Worm (Caenorhabditis elegans) whole organism, young adult: Measurements from ENCODE around the gene dot-1.3.

Experiments
- B0019.2 ChIP-seq: fragments of 200-800 bp; sonication (Bioruptor generic); conservative IDR thresholded peaks from 2 replicates; pipeline ENCODE4 v1.3.6; 2022; ENCODE audit warnings: missing genetic modification reagents, missing genetic modification characterization, missing compliant biosample characterization
- B0261.1 ChIP-seq: sonication (generic microtip); optimal IDR thresholded peaks from 2 replicates; lab custom pipeline; 2016; ENCODE audit warnings: mild to moderate bottlenecking, missing genetic modification characterization, moderate library complexity, missing compliant biosample characterization
- C06A6.2 ChIP-seq: fragments of 200-800 bp; sonication (Bioruptor generic); conservative IDR thresholded peaks from 2 replicates; pipeline ENCODE4 v1.3.6; 2022; ENCODE audit warnings: missing genetic modification characterization, missing compliant biosample characterization
- D2030.7 ChIP-seq: fragments of 200-800 bp; sonication (Bioruptor generic); IDR thresholded peaks from 2 replicates; pipeline ENCODE4 v1.3.6; 2022; ENCODE audit warnings: missing genetic modification reagents, missing genetic modification characterization, missing compliant biosample characterization
- F49E8.2 ChIP-seq: sonication (generic microtip); optimal IDR thresholded peaks from 3 replicates; lab custom pipeline; 2017; ENCODE audit warnings: missing genetic modification characterization, mild to moderate bottlenecking, missing compliant biosample characterization, antibody characterized with exemption, moderate library complexity; ENCODE audit not compliant: insufficient read depth
- F52B5.7 ChIP-seq: sonication (generic microtip); optimal IDR thresholded peaks from 2 replicates; lab custom pipeline; 2016; ENCODE audit warnings: mild to moderate bottlenecking, missing genetic modification characterization, missing compliant biosample characterization
- K11D2.4 ChIP-seq: fragments of 200-800 bp; sonication (Bioruptor generic); IDR thresholded peaks from 2 replicates; pipeline ENCODE4 v1.3.6; 2022; ENCODE audit warnings: missing genetic modification reagents, missing genetic modification characterization, missing compliant biosample characterization
- Y53F4B.3 ChIP-seq: fragments of 200-800 bp; sonication (Bioruptor generic); IDR thresholded peaks from 2 replicates; pipeline ENCODE4 v1.3.6; 2022; ENCODE audit warnings: missing genetic modification reagents, missing genetic modification characterization, missing compliant biosample characterization
- Y67H2A.10 ChIP-seq: fragments of 200-800 bp; sonication (Bioruptor generic); conservative IDR thresholded peaks from 2 replicates; pipeline ENCODE4 v1.3.6; 2022; ENCODE audit warnings: missing genetic modification reagents, missing genetic modification characterization, missing compliant biosample characterization
- Y95B8A.8 ChIP-seq: fragments of 200-800 bp; sonication (Bioruptor generic); IDR thresholded peaks from 2 replicates; pipeline ENCODE4 v1.3.6; 2022; ENCODE audit warnings: missing genetic modification reagents, missing genetic modification characterization, missing compliant biosample characterization
- ZK185.1 ChIP-seq: sonication (generic microtip); optimal IDR thresholded peaks from 2 replicates; lab custom pipeline; 2016; ENCODE audit warnings: mild to moderate bottlenecking, missing genetic modification characterization, missing compliant biosample characterization; ENCODE audit not compliant: poor library complexity, severe bottlenecking
- aptf-2 ChIP-seq: fragments of 200-800 bp; sonication (Bioruptor generic); conservative IDR thresholded peaks from 2 replicates; pipeline ENCODE4 v1.3.6; 2022; ENCODE audit warnings: missing genetic modification reagents, missing genetic modification characterization, missing compliant biosample characterization
- atf-7 ChIP-seq: sonication (generic microtip); optimal IDR thresholded peaks from 2 replicates; lab custom pipeline; 2017; ENCODE audit warnings: mild to moderate bottlenecking, missing genetic modification characterization, missing compliant biosample characterization
- attf-3 ChIP-seq: fragments of 200-800 bp; sonication (Bioruptor generic); conservative IDR thresholded peaks from 2 replicates; pipeline ENCODE4 v1.3.6; 2022; ENCODE audit warnings: missing genetic modification reagents, missing genetic modification characterization, missing compliant biosample characterization
- ceh-100 ChIP-seq: fragments of 200-800 bp; sonication (Bioruptor generic); IDR thresholded peaks from 2 replicates; pipeline ENCODE4 v1.3.6; 2022; ENCODE audit warnings: missing genetic modification reagents, missing genetic modification characterization, missing compliant biosample characterization
- ceh-91 ChIP-seq: fragments of 200-800 bp; sonication (Bioruptor generic); IDR thresholded peaks from 2 replicates; pipeline ENCODE4 v1.3.6; 2022; ENCODE audit warnings: missing genetic modification reagents, missing genetic modification characterization, missing compliant biosample characterization
- chd-7 ChIP-seq: sonication (generic microtip); optimal IDR thresholded peaks from 2 replicates; lab custom pipeline; 2016; ENCODE audit warnings: mild to moderate bottlenecking, missing genetic modification characterization, moderate library complexity, missing compliant biosample characterization
- die-1 ChIP-seq: sonication (generic microtip); optimal IDR thresholded peaks from 2 replicates; lab custom pipeline; 2016; ENCODE audit warnings: missing genotype, mild to moderate bottlenecking, missing genetic modification characterization, missing compliant biosample characterization
- dox-1 ChIP-seq: fragments of 200-800 bp; sonication (Bioruptor generic); IDR thresholded peaks from 2 replicates; pipeline ENCODE4 v1.3.6; 2022; ENCODE audit warnings: missing genetic modification reagents, missing genetic modification characterization, missing compliant biosample characterization
- fkh-3 ChIP-seq: sonication (generic microtip); optimal IDR thresholded peaks from 2 replicates; lab custom pipeline; 2016; ENCODE audit warnings: mild to moderate bottlenecking, missing genetic modification characterization, missing compliant biosample characterization
- him-1 ChIP-seq: sonication (generic microtip); optimal IDR thresholded peaks from 2 replicates; lab custom pipeline; 2016; ENCODE audit warnings: missing genotype, missing genetic modification reagents, missing genetic modification characterization, missing compliant biosample characterization
- hlh-26 ChIP-seq: fragments of 200-800 bp; sonication (Bioruptor generic); conservative IDR thresholded peaks from 2 replicates; pipeline ENCODE4 v1.3.6; 2022; ENCODE audit warnings: missing genetic modification reagents, missing genetic modification characterization, missing compliant biosample characterization
- hsf-1 ChIP-seq: fragments of 200-800 bp; sonication (Bioruptor generic); IDR thresholded peaks from 2 replicates; pipeline ENCODE4 v1.3.6; 2022; ENCODE audit warnings: missing genetic modification reagents, missing genetic modification characterization, missing compliant biosample characterization
- lag-1 ChIP-seq: fragments of 200-800 bp; sonication (Bioruptor generic); IDR thresholded peaks from 2 replicates; pipeline ENCODE4 v1.3.6; 2022; ENCODE audit warnings: missing genetic modification reagents, missing genetic modification characterization, missing compliant biosample characterization
- lin-35 ChIP-seq, 3 experiments: fragments of 150-350 bp in 2 of 3; sonication (generic microtip) in 1 of 3; optimal IDR thresholded peaks; 2 replicates each; lab custom pipeline; 2014 to 2018; ENCODE audit warnings: missing biosample characterization in 3 of 3, missing genetic modification characterization in 3 of 3, missing genetic modification reagents in 3 of 3
- lin-40 ChIP-seq: sonication (generic microtip); optimal IDR thresholded peaks from 2 replicates; lab custom pipeline; 2016; ENCODE audit warnings: missing genetic modification characterization, mild to moderate bottlenecking, missing compliant biosample characterization, missing genotype, missing genetic modification reagents
- madf-6 ChIP-seq: fragments of 200-800 bp; sonication (Bioruptor generic); IDR thresholded peaks from 2 replicates; pipeline ENCODE4 v1.3.6; 2022; ENCODE audit warnings: missing genetic modification reagents, missing genetic modification characterization, missing compliant biosample characterization
- mxl-1 ChIP-seq: sonication (generic microtip); optimal IDR thresholded peaks from 2 replicates; lab custom pipeline; 2016; ENCODE audit warnings: missing genetic modification characterization, missing compliant biosample characterization
- nfya-2 ChIP-seq: fragments of 200-800 bp; sonication (Bioruptor generic); IDR thresholded peaks from 2 replicates; pipeline ENCODE4 v1.3.6; 2022; ENCODE audit warnings: missing genetic modification reagents, missing genetic modification characterization, missing compliant biosample characterization
- rec-8 ChIP-seq, 2 experiments: sonication (generic microtip); optimal IDR thresholded peaks; 2 replicates each; lab custom pipeline; 2016; ENCODE audit warnings: mild to moderate bottlenecking in 2 of 2, missing genetic modification characterization in 2 of 2, missing genetic modification reagents in 2 of 2, missing genotype in 2 of 2, missing biosample characterization in 1 of 2, missing compliant biosample characterization in 1 of 2, moderate library complexity in 1 of 2
- repo-1 ChIP-seq: sonication (generic microtip); optimal IDR thresholded peaks from 2 replicates; lab custom pipeline; 2017; ENCODE audit warnings: mild to moderate bottlenecking, missing genetic modification characterization, missing compliant biosample characterization
- rpc-1 ChIP-seq, 2 experiments: fragments of 150-350 bp in 1 of 2; sonication (generic microtip) in 1 of 2; optimal IDR thresholded peaks; 2 replicates each; lab custom pipeline; 2014 to 2018; ENCODE audit warnings: missing biosample characterization in 1 of 2, missing genetic modification characterization in 1 of 2, missing genetic modification reagents in 1 of 2, missing genotype in 1 of 2
- sea-2 ChIP-seq: fragments of 200-800 bp; sonication (Bioruptor generic); IDR thresholded peaks from 2 replicates; pipeline ENCODE4 v1.3.6; 2022; ENCODE audit warnings: missing genetic modification characterization, missing compliant biosample characterization
- snpc-3.4 ChIP-seq: sonication (generic microtip); optimal IDR thresholded peaks from 2 replicates; lab custom pipeline; 2017; ENCODE audit warnings: missing genetic modification characterization, mild to moderate bottlenecking, missing compliant biosample characterization, antibody characterized with exemption, moderate library complexity, missing genotype, missing genetic modification reagents
- tbp1 ChIP-seq: fragments of 200-800 bp; sonication (Bioruptor generic); optimal IDR thresholded peaks from 2 replicates; lab custom pipeline; 2018; ENCODE audit warnings: mild to moderate bottlenecking, missing genetic modification characterization, missing compliant biosample characterization
- tbx-9 ChIP-seq: sonication (generic microtip); optimal IDR thresholded peaks from 2 replicates; lab custom pipeline; 2016; ENCODE audit warnings: borderline replicate concordance, missing genetic modification characterization, inconsistent platforms, missing compliant biosample characterization
- unc-130 ChIP-seq: sonication (generic microtip); optimal IDR thresholded peaks from 2 replicates; lab custom pipeline; 2016; ENCODE audit warnings: missing genetic modification reagents, missing genetic modification characterization, missing compliant biosample characterization
- unc-62 ChIP-seq: fragments of 150-350 bp; optimal IDR thresholded peaks from 2 replicates; lab custom pipeline; 2014; ENCODE audit warnings: missing biosample characterization, missing genetic modification reagents, missing genetic modification characterization
- ztf-18 ChIP-seq: sonication (generic microtip); optimal IDR thresholded peaks from 2 replicates; lab custom pipeline; 2016; ENCODE audit warnings: missing genotype, mild to moderate bottlenecking, missing genetic modification characterization, missing compliant biosample characterization
- ztf-22 ChIP-seq: fragments of 200-800 bp; sonication (Bioruptor generic); optimal IDR thresholded peaks from 2 replicates; lab custom pipeline; 2018; ENCODE audit warnings: mild to moderate bottlenecking, missing genetic modification characterization, moderate library complexity, missing compliant biosample characterization
- ztf-6 ChIP-seq: fragments of 200-800 bp; sonication (Bioruptor generic); IDR thresholded peaks from 2 replicates; pipeline ENCODE4 v1.3.6; 2022; ENCODE audit warnings: missing genetic modification reagents, missing genetic modification characterization, missing compliant biosample characterization

The dot-1.3 gene

ce11 chrX:12323439-12323838, 20.8 kb upstream of the dot-1.3 start, which contains the start of gene srd-40:
Gene srd-40 (plus strand): TSS chrX:12323739.
- TF ChIP-seq lin-40 (tag; lab: Kevin White, UChicago) (no peak), chd-7 (no peak), fkh-3 (tag; lab: Kevin White, UChicago) (no peak), die-1 (no peak), ceh-100 (no peak), Y95B8A.8 (GFP tag; lab: Robert Waterston, UW) (no peak), ceh-91 (GFP tag; lab: Robert Waterston, UW) (no peak), aptf-2 (GFP tag; lab: Robert Waterston, UW) (no peak), madf-6 (GFP tag; lab: Robert Waterston, UW) (no peak), lag-1 (GFP tag; lab: Robert Waterston, UW) (no peak), Y53F4B.3 (GFP tag; lab: Robert Waterston, UW) (no peak), Y67H2A.10 (GFP tag; lab: Robert Waterston, UW) (no peak), atf-7 (tag; lab: Kevin White, UChicago) (no peak)

- TF ChIP-seq repo-1: no peak
- TF ChIP-seq, all 124 proteins: peak for 0
Measured at ce11 chrX:12321357-12321756, 18.7 kb upstream of the dot-1.3 start, which contains the start of gene F17A2.13. Gene F17A2.13 (plus strand): TSS chrX:12321657.

ce11 chrX:12320737-12321136, 18.1 kb upstream of the dot-1.3 start, which contains the start of gene ceh-40:
Gene ceh-40 (minus strand): TSS chrX:12320777.
- TF ChIP-seq ZK185.1 (tag; lab: Kevin White, UChicago) (no peak), unc-62 (peak; percentile 5), C06A6.2 (GFP tag; lab: Robert Waterston, UW) (no peak), lin-35 (GFP tag; optimal IDR thresholded peaks at IDR 0.05; lab: Kevin White, UChicago) (no peak), rec-8 (tag; optimal IDR thresholded peaks at IDR 0.05; lab: Kevin White, UChicago) (no peak)

DNA sequence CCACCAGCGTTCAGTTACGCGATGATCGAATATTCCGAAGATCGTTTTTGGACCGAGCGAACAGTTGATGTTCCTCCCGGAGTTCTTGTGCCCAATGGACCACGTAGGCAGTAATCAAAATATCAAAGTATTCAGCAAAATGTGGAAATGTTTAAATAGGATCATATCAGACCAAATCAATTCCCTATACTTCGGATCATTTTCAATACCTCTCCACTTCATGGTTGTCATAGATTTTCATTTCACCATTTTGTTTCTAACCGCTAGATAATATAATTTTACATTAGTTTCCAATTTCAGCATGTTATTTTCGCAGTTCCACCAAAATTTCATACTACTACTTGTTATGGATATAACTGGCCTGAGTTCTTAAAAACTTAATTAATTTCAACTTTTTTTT, 14.9 kb upstream of the dot-1.3 start:
- TF ChIP-seq K11D2.4 (GFP tag; lab: Robert Waterston, UW) (no peak), ZK185.1 (tag; lab: Kevin White, UChicago) (no peak), D2030.7 (GFP tag; lab: Robert Waterston, UW) (no peak), ztf-6 (no peak), sea-2 (GFP tag; lab: Robert Waterston, UW) (no peak), C06A6.2 (GFP tag; lab: Robert Waterston, UW) (no peak), hsf-1 (no peak), dox-1 (GFP tag; lab: Robert Waterston, UW) (no peak), Y67H2A.10 (GFP tag; lab: Robert Waterston, UW) (no peak), ztf-22 (GFP tag; lab: Kevin White, UChicago) (no peak)

ce11 chrX:12315268-12315667, 12.6 kb upstream of the dot-1.3 start, which contains the start of gene xtr-2:
Gene xtr-2 (plus strand): TSS chrX:12315568.
- TF ChIP-seq ztf-18 (no peak), fkh-3 (tag; lab: Kevin White, UChicago) (no peak), F49E8.2 (tag; lab: Kevin White, UChicago) (no peak), attf-3 (no peak), snpc-3.4 (tag; lab: Kevin White, UChicago) (no peak), B0261.1 (tag; lab: Kevin White, UChicago) (no peak), die-1 (no peak), tbp1 (GFP tag; lab: Kevin White, UChicago) (no peak), F52B5.7 (tag; lab: Kevin White, UChicago) (no peak), nfya-2 (GFP tag; lab: Robert Waterston, UW) (no peak), B0019.2 (GFP tag; lab: Robert Waterston, UW) (no peak), unc-130 (GFP tag; lab: Kevin White, UChicago) (no peak), ceh-100 (no peak), him-1 (tag; lab: Kevin White, UChicago) (no peak), mxl-1 (tag; lab: Kevin White, UChicago) (no peak), Y67H2A.10 (GFP tag; lab: Robert Waterston, UW) (no peak), rpc-1 (optimal IDR thresholded peaks at IDR 0.05; lab: Kevin White, UChicago) (no peak), rpc-1 (tag; optimal IDR thresholded peaks at IDR 0.05; lab: Kevin White, UChicago) (no peak), tbx-9 (tag; lab: Kevin White, UChicago) (no peak), hlh-26 (GFP tag; lab: Robert Waterston, UW) (no peak)
